Worm (Caenorhabditis elegans) whole organism, L4/young adult: ENCODE results near the gene C36H8.1.

Source experiments
- W03F9.2 ChIP-seq: fragments of 150-350 bp; optimal IDR thresholded peaks from 2 replicates; lab custom pipeline; 2014; ENCODE audit warnings: missing biosample characterization, missing genetic modification characterization
- dao-5 ChIP-seq: sonication (generic microtip); optimal IDR thresholded peaks from 2 replicates; lab custom pipeline; 2016; ENCODE audit warnings: missing genotype, missing genetic modification characterization, moderate library complexity, missing compliant biosample characterization
- him-1 ChIP-seq: sonication (generic microtip); optimal IDR thresholded peaks from 2 replicates; lab custom pipeline; 2016; ENCODE audit warnings: missing genotype, missing genetic modification reagents, missing genetic modification characterization, missing compliant biosample characterization

ce11 chrIV:12700204-12700603 is 44.4 kb downstream of the C36H8.1 start:
- no peak for TF ChIP-seq him-1 (tag; lab: Kevin White, UChicago)
- TF ChIP-seq W03F9.2 (tag; lab: Kevin White, UChicago), result no peak
- no peak for TF ChIP-seq dao-5
